In genomic region chrII:9746069-9746468, ce11 we compare ENCODE assay signal across 8 worm cellular contexts.
A peak's percentile ranks its signal among the peaks of the same experiment; 100 is the strongest.
TF ChIP-seq lines count a peak whose summit lies in the region.

Gene Y53C12B.1 (minus strand): TSS chrII:9746078.
Gene nos-3 (plus strand): TSS chrII:9746316.

TF ChIP-seq in whole organism, L1 larva, 84 proteins besides CTCF, POLR2A, EP300 and RAD21 (continues in another document):
- TF ChIP-seq mef-2 (tag; optimal IDR thresholded peaks at IDR 0.05; lab: Kevin White, UChicago) (no peak), rnt-1 (tag; optimal IDR thresholded peaks at IDR 0.05; lab: Kevin White, UChicago) (peak; percentile 83), vab-15 (tag; optimal IDR thresholded peaks at IDR 0.05; lab: Kevin White, UChicago) (peak; percentile 41), nhr-11 (tag; optimal IDR thresholded peaks at IDR 0.05; lab: Kevin White, UChicago) (peak; percentile 62), nhr-76 (tag; optimal IDR thresholded peaks at IDR 0.05; lab: Kevin White, UChicago) (no peak), sup-37 (GFP tag; optimal IDR thresholded peaks at IDR 0.05; lab: Kevin White, UChicago) (no peak), blmp-1 (tag; optimal IDR thresholded peaks at IDR 0.05; lab: Kevin White, UChicago) (peak; percentile 74), nhr-20 (tag; optimal IDR thresholded peaks at IDR 0.05; lab: Kevin White, UChicago) (peak; percentile 83), unc-30 (tag; optimal IDR thresholded peaks at IDR 0.05; lab: Kevin White, UChicago) (no peak), efl-1 (optimal IDR thresholded peaks at IDR 0.05; lab: Kevin White, UChicago) (peak; percentile 87 to 89), efl-1 (GFP tag; optimal IDR thresholded peaks at IDR 0.05 in 1 of 2; lab: Kevin White, UChicago) (peak; percentile 77 to 97)

TF ChIP-seq in whole organism, L2 larva, 48 proteins besides CTCF, POLR2A, EP300 and RAD21 (continues in another document):
- no peak for TF ChIP-seq ceh-82 (tag; optimal IDR thresholded peaks at IDR 0.05; lab: Kevin White, UChicago)
- TF ChIP-seq gmeb-1 (tag; optimal IDR thresholded peaks at IDR 0.05; lab: Kevin White, UChicago), result peak; percentile 84
- peak; percentile 75 for TF ChIP-seq nhr-25 (tag; optimal IDR thresholded peaks at IDR 0.05; lab: Kevin White, UChicago)
- TF ChIP-seq ZK546.5 (tag; optimal IDR thresholded peaks at IDR 0.05; lab: Kevin White, UChicago), result no peak
- TF ChIP-seq nhr-129 (tag; optimal IDR thresholded peaks at IDR 0.05; lab: Kevin White, UChicago), result peak; percentile 88
- no peak for TF ChIP-seq skn-1 (tag; optimal IDR thresholded peaks at IDR 0.05; lab: Kevin White, UChicago)
- TF ChIP-seq sma-3 (GFP tag; optimal IDR thresholded peaks at IDR 0.05; lab: Kevin White, UChicago), result peak; percentile 77
- TF ChIP-seq unc-39 (tag; optimal IDR thresholded peaks at IDR 0.05; lab: Kevin White, UChicago), result no peak
- peak; percentile 80 for TF ChIP-seq lin-13 (GFP tag; optimal IDR thresholded peaks at IDR 0.05; lab: Kevin White, UChicago)
- no peak for TF ChIP-seq mdl-1 (tag; optimal IDR thresholded peaks at IDR 0.05; lab: Kevin White, UChicago)
- TF ChIP-seq nhr-77 (tag; optimal IDR thresholded peaks at IDR 0.05; lab: Kevin White, UChicago), result no peak
- TF ChIP-seq lin-11 (tag; optimal IDR thresholded peaks at IDR 0.05; lab: Kevin White, UChicago), result peak; percentile 66

TF ChIP-seq in whole organism, L3 larva, 47 proteins besides CTCF, POLR2A, EP300 and RAD21 (continues in another document):
- TF ChIP-seq nfya-1 (tag; optimal IDR thresholded peaks at IDR 0.05; lab: Kevin White, UChicago; ENCODE audit: insufficient read depth), result peak; percentile 97
- TF ChIP-seq zag-1 (tag; optimal IDR thresholded peaks at IDR 0.05; lab: Kevin White, UChicago), result no peak
- TF ChIP-seq pqm-1 (tag; optimal IDR thresholded peaks at IDR 0.05; lab: Kevin White, UChicago), result peak; percentile 71
- no peak for TF ChIP-seq fos-1 (tag; optimal IDR thresholded peaks at IDR 0.05; lab: Kevin White, UChicago)
- peak; percentile 92 for TF ChIP-seq lin-39 (tag; optimal IDR thresholded peaks at IDR 0.05; lab: Kevin White, UChicago)
- no peak for TF ChIP-seq ceh-16 (tag; optimal IDR thresholded peaks at IDR 0.05; lab: Kevin White, UChicago)
- no peak for TF ChIP-seq ZK546.5 (tag; optimal IDR thresholded peaks at IDR 0.05; lab: Kevin White, UChicago)
- peak; percentile 88 for TF ChIP-seq lin-15B (tag; optimal IDR thresholded peaks at IDR 0.05; lab: Kevin White, UChicago)
- peak; percentile 79 for TF ChIP-seq egl-5 (tag; optimal IDR thresholded peaks at IDR 0.05; lab: Kevin White, UChicago)
- no peak for TF ChIP-seq unc-62 (GFP tag; optimal IDR thresholded peaks at IDR 0.05; lab: Kevin White, UChicago)
- peak; percentile 96 for TF ChIP-seq R02D3.7 (tag; optimal IDR thresholded peaks at IDR 0.05; lab: Kevin White, UChicago)
- no peak for TF ChIP-seq nhr-11 (tag; optimal IDR thresholded peaks at IDR 0.05; lab: Kevin White, UChicago)

TF ChIP-seq in whole organism, L4 larva, 104 proteins besides CTCF, POLR2A, EP300 and RAD21 (continues in another document):
- TF ChIP-seq nhr-42 (GFP tag; IDR thresholded peaks at IDR 0.05; lab: Robert Waterston, UW) (no peak), ztf-7 (tag; optimal IDR thresholded peaks at IDR 0.05; lab: Kevin White, UChicago) (peak; percentile 20), cey-2 (tag; optimal IDR thresholded peaks at IDR 0.05; lab: Kevin White, UChicago; ENCODE audit: borderline replicate concordance, insufficient read depth) (no peak), mxl-2 (GFP tag; conservative IDR thresholded peaks at IDR 0.05; lab: Robert Waterston, UW) (no peak), ZK546.5 (tag; optimal IDR thresholded peaks at IDR 0.05; lab: Kevin White, UChicago) (no peak), F26F4.8 (GFP tag; conservative IDR thresholded peaks at IDR 0.05; lab: Robert Waterston, UW) (no peak), dmd-9 (GFP tag; IDR thresholded peaks at IDR 0.05; lab: Robert Waterston, UW) (no peak), ces-1 (GFP tag; optimal IDR thresholded peaks at IDR 0.05; lab: Kevin White, UChicago) (no peak), nhr-25 (tag; optimal IDR thresholded peaks at IDR 0.05; lab: Kevin White, UChicago; ENCODE audit: borderline replicate concordance, insufficient read depth) (peak; percentile 85), pha-4 (GFP tag; IDR thresholded peaks at IDR 0.05; lab: Robert Waterston, UW) (no peak), pha-4 (tag; optimal IDR thresholded peaks at IDR 0.05; lab: Kevin White, UChicago) (peak; percentile 79), nhr-77 (tag; optimal IDR thresholded peaks at IDR 0.05; lab: Kevin White, UChicago) (peak; percentile 59)

TF ChIP-seq in whole organism, late embryonic, 69 proteins besides CTCF, POLR2A, EP300 and RAD21 (continues in another document):
- TF ChIP-seq unc-42 (tag; optimal IDR thresholded peaks at IDR 0.05; lab: Kevin White, UChicago) (peak; percentile 82), nfya-1 (tag; optimal IDR thresholded peaks at IDR 0.05; lab: Kevin White, UChicago) (peak; percentile 89), pha-2 (tag; optimal IDR thresholded peaks at IDR 0.05; lab: Kevin White, UChicago) (no peak), pax-1 (tag; optimal IDR thresholded peaks at IDR 0.05; lab: Kevin White, UChicago) (peak; percentile 10), ceh-48 (tag; optimal IDR thresholded peaks at IDR 0.05; lab: Kevin White, UChicago) (peak; percentile 33), madf-2 (tag; optimal IDR thresholded peaks at IDR 0.05; lab: Kevin White, UChicago) (no peak), ceh-31 (tag; optimal IDR thresholded peaks at IDR 0.05; lab: Kevin White, UChicago) (peak; percentile 60), tbx-2 (tag; optimal IDR thresholded peaks at IDR 0.05; lab: Kevin White, UChicago) (peak; percentile 41), npax-4 (tag; optimal IDR thresholded peaks at IDR 0.05; lab: Kevin White, UChicago) (no peak), ceh-34 (tag; optimal IDR thresholded peaks at IDR 0.05; lab: Kevin White, UChicago) (peak; percentile 37), elt-2 (tag; optimal IDR thresholded peaks at IDR 0.05; lab: Kevin White, UChicago) (peak; percentile 39), ceh-2 (tag; optimal IDR thresholded peaks at IDR 0.05; lab: Kevin White, UChicago) (peak; percentile 27)

TF ChIP-seq in whole organism, midembryonic, 9 proteins besides CTCF, POLR2A, EP300 and RAD21:
- TF ChIP-seq flt-1 (GFP tag; IDR thresholded peaks at IDR 0.05; lab: Robert Waterston, UW) (0 out of 2 replicates have a peak, but pooled peaks have one; percentile 11), cog-1 (tag; optimal IDR thresholded peaks at IDR 0.05; lab: Kevin White, UChicago) (peak; percentile 83), ref-1 (GFP tag; conservative IDR thresholded peaks at IDR 0.05; lab: Robert Waterston, UW) (no peak)

TF ChIP-seq in whole organism, mixed stage, embryonic, 35 proteins besides CTCF, POLR2A, EP300 and RAD21 (continues in another document):
- TF ChIP-seq nhr-237 (tag; optimal IDR thresholded peaks at IDR 0.05; lab: Kevin White, UChicago), result peak; percentile 39
- TF ChIP-seq sem-2 (GFP tag; optimal IDR thresholded peaks at IDR 0.05; lab: Kevin White, UChicago), result no peak
- no peak for TF ChIP-seq ceh-43 (GFP tag; optimal IDR thresholded peaks at IDR 0.05; lab: Kevin White, UChicago)
- TF ChIP-seq zip-8 (tag; optimal IDR thresholded peaks at IDR 0.05; lab: Kevin White, UChicago), result no peak
- TF ChIP-seq ham-2 (GFP tag; optimal IDR thresholded peaks at IDR 0.05; lab: Kevin White, UChicago), result no peak
- TF ChIP-seq ceh-39 (tag; optimal IDR thresholded peaks at IDR 0.05; lab: Kevin White, UChicago), result peak; percentile 81
- no peak for TF ChIP-seq sptf-1 (tag; optimal IDR thresholded peaks at IDR 0.05; lab: Kevin White, UChicago)
- TF ChIP-seq nhr-2 (tag; optimal IDR thresholded peaks at IDR 0.05; lab: Kevin White, UChicago), result no peak
- TF ChIP-seq ceh-83 (GFP tag; optimal IDR thresholded peaks at IDR 0.05; lab: Kevin White, UChicago), result no peak
- TF ChIP-seq cnd-1 (tag; optimal IDR thresholded peaks at IDR 0.05; lab: Kevin White, UChicago), result no peak
- no peak for TF ChIP-seq nhr-76 (tag; optimal IDR thresholded peaks at IDR 0.05; lab: Kevin White, UChicago)
- peak; percentile 68 for TF ChIP-seq pha-4 (tag; optimal IDR thresholded peaks at IDR 0.05; lab: Kevin White, UChicago)
- TF ChIP-seq elt-1 (tag; optimal IDR thresholded peaks at IDR 0.05; lab: Kevin White, UChicago; ENCODE audit: borderline replicate concordance, insufficient read depth), result no peak
- TF ChIP-seq ztf-11 (tag; optimal IDR thresholded peaks at IDR 0.05; lab: Kevin White, UChicago), result no peak
- peak; percentile 25 for TF ChIP-seq hlh-1 (tag; optimal IDR thresholded peaks at IDR 0.05; lab: Kevin White, UChicago)
- TF ChIP-seq ces-1 (GFP tag; optimal IDR thresholded peaks at IDR 0.05; lab: Kevin White, UChicago), result peak; percentile 91
- TF ChIP-seq lsy-2 (tag; optimal IDR thresholded peaks at IDR 0.05; lab: Kevin White, UChicago), result peak; percentile 98
- no peak for TF ChIP-seq nhr-12 (tag; optimal IDR thresholded peaks at IDR 0.05; lab: Kevin White, UChicago)

TF ChIP-seq in whole organism, young adult, 124 proteins besides CTCF, POLR2A, EP300 and RAD21 (continues in another document):
- TF ChIP-seq let-607 (tag; optimal IDR thresholded peaks at IDR 0.05; lab: Kevin White, UChicago) (no peak), Y67H2A.10 (GFP tag; conservative IDR thresholded peaks at IDR 0.05; lab: Robert Waterston, UW) (no peak), unc-130 (GFP tag; optimal IDR thresholded peaks at IDR 0.05; lab: Kevin White, UChicago) (no peak), F52B5.7 (tag; optimal IDR thresholded peaks at IDR 0.05; lab: Kevin White, UChicago) (no peak), bed-2 (GFP tag; IDR thresholded peaks at IDR 0.05; lab: Robert Waterston, UW) (no peak), sptf-2 (GFP tag; optimal IDR thresholded peaks at IDR 0.05; lab: Kevin White, UChicago) (no peak), attf-5 (GFP tag; optimal IDR thresholded peaks at IDR 0.05; lab: Kevin White, UChicago) (peak; percentile 50), mxl-1 (tag; optimal IDR thresholded peaks at IDR 0.05; lab: Kevin White, UChicago) (no peak), ztf-22 (GFP tag; optimal IDR thresholded peaks at IDR 0.05; lab: Kevin White, UChicago) (no peak), C17E4.6 (GFP tag; IDR thresholded peaks at IDR 0.05; lab: Robert Waterston, UW) (no peak), ceh-40 (GFP tag; IDR thresholded peaks at IDR 0.05; lab: Robert Waterston, UW) (no peak), F39B2.1 (GFP tag; IDR thresholded peaks at IDR 0.05; lab: Robert Waterston, UW) (no peak), pha-4 (tag; optimal IDR thresholded peaks at IDR 0.05; lab: Kevin White, UChicago) (peak; percentile 6), madf-6 (GFP tag; IDR thresholded peaks at IDR 0.05; lab: Robert Waterston, UW) (peak; percentile 85), madf-3 (GFP tag; IDR thresholded peaks at IDR 0.05; lab: Robert Waterston, UW) (no peak), rcor-1 (GFP tag; IDR thresholded peaks at IDR 0.05; lab: Robert Waterston, UW) (peak; percentile 59), hsf-1 (GFP tag; IDR thresholded peaks at IDR 0.05; lab: Robert Waterston, UW) (no peak), ama-1 (optimal IDR thresholded peaks at IDR 0.05; lab: Kevin White, UChicago) (no peak), ama-1 (GFP tag; optimal IDR thresholded peaks at IDR 0.05; lab: Kevin White, UChicago) (no peak), F49E8.2 (tag; optimal IDR thresholded peaks at IDR 0.05; lab: Kevin White, UChicago; ENCODE audit: insufficient read depth) (peak; percentile 62), ztf-3 (GFP tag; optimal IDR thresholded peaks at IDR 0.05; lab: Kevin White, UChicago) (no peak)
